Fruit fly (Drosophila melanogaster) whole organism, wandering third instar larva: ENCODE measurements around the gene CG4230.

ENCODE experiments used
- Dfd ChIP-seq: fragments of >200 bp; optimal IDR thresholded peaks from 2 replicates; lab custom pipeline; 2017; ENCODE audit warnings: missing biosample characterization, missing genetic modification characterization
- OdsH ChIP-seq: fragments of 200-800 bp; sonication (Bioruptor generic); optimal IDR thresholded peaks from 2 replicates; lab custom pipeline; 2016; ENCODE audit warnings: missing biosample characterization, mild to moderate bottlenecking, missing genetic modification characterization
- brk ChIP-seq: fragments of 200-800 bp; sonication (Bioruptor generic); optimal IDR thresholded peaks from 2 replicates; lab custom pipeline; 2016; ENCODE audit warnings: missing biosample characterization, mild to moderate bottlenecking, missing genetic modification characterization
- fru ChIP-seq: fragments of 200-800 bp; sonication (Bioruptor generic); optimal IDR thresholded peaks from 3 replicates; lab custom pipeline; 2016; ENCODE audit warnings: missing biosample characterization, mild to moderate bottlenecking, missing genetic modification characterization
- jim ChIP-seq: fragments of 175-275, 200-325 bp; sonication (Bioruptor generic); optimal IDR thresholded peaks from 2 replicates; lab custom pipeline; 2016; ENCODE audit warnings: missing biosample characterization, mild to moderate bottlenecking, missing genetic modification characterization
- pan ChIP-seq: fragments of >200 bp; optimal IDR thresholded peaks from 2 replicates; lab custom pipeline; 2017
- usp ChIP-seq: fragments of >200 bp; optimal IDR thresholded peaks from 2 replicates; lab custom pipeline; 2017; ENCODE audit warnings: missing biosample characterization, missing genetic modification characterization

- no peak for TF ChIP-seq usp (GFP tag; lab: Kevin White, UChicago)
- no peak for TF ChIP-seq jim (GFP tag; lab: Kevin White, UChicago)
- no peak for TF ChIP-seq fru
- TF ChIP-seq brk (GFP tag; lab: Kevin White, UChicago) = no peak
- no peak for TF ChIP-seq OdsH (GFP tag; lab: Kevin White, UChicago)
- no peak for TF ChIP-seq pan (lab: Kevin White, UChicago)
- no peak for TF ChIP-seq Dfd (GFP tag; lab: Kevin White, UChicago)
These were observed 49.8 kb upstream of the CG4230 start for dm6 chr2L:5046261-5046660.
